Fruit fly (Drosophila melanogaster) S2 (cell line): ENCODE results near the gene Erk7.

Experiments
- CG8478 ChIP-seq: fragments of >200 bp; optimal IDR thresholded peaks from 2 replicates; lab custom pipeline; 2018
- CTCF ChIP-seq, 2 experiments: fragments of >200 bp; optimal IDR thresholded peaks; 2 replicates each; lab custom pipeline; 2018

Gene Erk7

dm6 chrX:9223182-9223581 is 44.3 kb downstream of the Erk7 start, which contains the start of gene t:
TSS of gene t (minus strand) at chrX:9223257.
- TF ChIP-seq CG8478 (lab: Kevin White, UChicago) (no peak), CTCF (optimal IDR thresholded peaks at IDR 0.05; lab: Kevin White, UChicago) (no peak)

- no peak for TF ChIP-seq CTCF (optimal IDR thresholded peaks at IDR 0.05; lab: Kevin White, UChicago)
- no peak for TF ChIP-seq CG8478 (lab: Kevin White, UChicago)
Measured at dm6 chrX:9220434-9220833, 47.1 kb downstream of the Erk7 start.

- TF ChIP-seq CG8478 (lab: Kevin White, UChicago) (no peak), CTCF (optimal IDR thresholded peaks at IDR 0.05; lab: Kevin White, UChicago) (no peak)
Measured at dm6 chrX:9216572-9216971, 50.9 kb downstream of the Erk7 start, which contains the start of gene CG15369. TSS of gene CG15369 (plus strand) at chrX:9216872.

- TF ChIP-seq CTCF (optimal IDR thresholded peaks at IDR 0.05; lab: Kevin White, UChicago) (no peak), CG8478 (lab: Kevin White, UChicago) (no peak)
Measured at dm6 chrX:9215485-9215884, 52.0 kb downstream of the Erk7 start, which contains the start of gene CG15368. TSS of gene CG15368 (plus strand) at chrX:9215785.

- TF ChIP-seq CG8478 (lab: Kevin White, UChicago) (no peak), CTCF (optimal IDR thresholded peaks at IDR 0.05; lab: Kevin White, UChicago) (no peak)
Measured at dm6 chrX:9214576-9214975, 52.9 kb downstream of the Erk7 start, which contains the start of gene Obp8a. TSS of gene Obp8a (plus strand) at chrX:9214876.
